Worm (Caenorhabditis elegans): Measurements from ENCODE around the gene nhr-225.

- TF ChIP-seq fos-1 (tag; optimal IDR thresholded peaks at IDR 0.05) (no peak), unc-130 (tag; optimal IDR thresholded peaks at IDR 0.05) (no peak), mep-1 (tag; optimal IDR thresholded peaks at IDR 0.05) (no peak), unc-62 (GFP tag; optimal IDR thresholded peaks at IDR 0.05) (no peak), ama-1 (optimal IDR thresholded peaks at IDR 0.05) (no peak), C04F5.9 (tag; optimal IDR thresholded peaks at IDR 0.05) (no peak), pqm-1 (tag; optimal IDR thresholded peaks at IDR 0.05) (no peak), nhr-11 (tag; optimal IDR thresholded peaks at IDR 0.05) (no peak), nhr-28 (tag; optimal IDR thresholded peaks at IDR 0.05) (no peak), fkh-10 (GFP tag; optimal IDR thresholded peaks at IDR 0.05) (no peak)
Observed at ce11 chrV:2300905-2301304, 10.6 kb upstream of the nhr-225 start, which contains the start of gene Y19D10B.8.

Data from whole organism, L1 larva.